Worm (Caenorhabditis elegans) whole organism, early embryonic: Measurements from ENCODE around the gene ZK105.6.

Experiments used
- B0310.2 ChIP-seq: sonication (generic microtip); optimal IDR thresholded peaks from 2 replicates; lab custom pipeline; 2016; ENCODE audit warnings: mild to moderate bottlenecking, missing genetic modification characterization, missing compliant biosample characterization
- aly-1 ChIP-seq: sonication (generic microtip); optimal IDR thresholded peaks from 2 replicates; lab custom pipeline; 2016; ENCODE audit warnings: missing genetic modification characterization, missing compliant biosample characterization
- ama-1 ChIP-seq: fragments of 150-350 bp; optimal IDR thresholded peaks from 2 replicates; lab custom pipeline; 2014
- ceh-13 ChIP-seq: fragments of 200-800 bp; sonication (Bioruptor generic); optimal IDR thresholded peaks from 2 replicates; lab custom pipeline; 2018; ENCODE audit warnings: mild to moderate bottlenecking, missing genetic modification characterization, missing compliant biosample characterization
- ets-7 ChIP-seq: sonication (generic microtip); optimal IDR thresholded peaks from 2 replicates; lab custom pipeline; 2016; ENCODE audit warnings: missing genotype, missing genetic modification characterization, missing compliant biosample characterization
- flt-1 ChIP-seq: fragments of 200-800 bp; sonication (Bioruptor generic); IDR thresholded peaks from 2 replicates; pipeline ENCODE4 v1.3.6; 2022; ENCODE audit warnings: missing genetic modification characterization, missing compliant biosample characterization
- hmbx-1 ChIP-seq: sonication (generic microtip); optimal IDR thresholded peaks from 2 replicates; lab custom pipeline; 2016; ENCODE audit warnings: mild to moderate bottlenecking, missing genetic modification characterization, missing compliant biosample characterization
- hnd-1 ChIP-seq: sonication (generic microtip); optimal IDR thresholded peaks from 2 replicates; lab custom pipeline; 2016; ENCODE audit warnings: missing genetic modification characterization, missing compliant biosample characterization
- tra-4 ChIP-seq: sonication (generic microtip); optimal IDR thresholded peaks from 2 replicates; lab custom pipeline; 2017; ENCODE audit warnings: missing genetic modification characterization, missing compliant biosample characterization

DNA sequence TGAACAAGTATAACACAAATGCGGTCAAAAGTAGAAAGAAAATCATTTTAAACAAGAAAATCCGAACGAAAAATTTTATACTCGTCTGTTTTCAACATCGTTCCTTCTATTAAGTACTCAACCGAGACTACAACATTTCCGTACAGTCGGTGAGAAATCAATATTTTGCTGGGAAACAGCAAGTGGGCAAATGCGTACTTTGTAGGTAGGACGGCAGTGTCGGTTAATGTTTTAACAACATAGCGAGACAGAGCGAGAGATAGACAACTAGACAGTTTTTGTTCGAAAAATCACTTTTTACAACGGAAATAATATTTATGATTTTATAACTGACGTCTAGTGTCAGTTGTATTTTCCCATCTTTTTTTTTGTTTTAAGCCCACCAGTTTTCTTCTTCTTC is 42.5 kb downstream of the ZK105.6 start, which contains the start of gene cyp-33A1:
- no peak for TF ChIP-seq ama-1
- TF ChIP-seq ceh-13 (GFP tag; lab: Kevin White, UChicago) = no peak
- TF ChIP-seq hmbx-1 = no peak
- no peak for TF ChIP-seq B0310.2 (tag; lab: Kevin White, UChicago)
- no peak for TF ChIP-seq tra-4
- no peak for TF ChIP-seq aly-1
- no peak for TF ChIP-seq ets-7 (tag; lab: Kevin White, UChicago)
- TF ChIP-seq hnd-1 (tag; lab: Kevin White, UChicago) = no peak
- TF ChIP-seq flt-1 (GFP tag; lab: Robert Waterston, UW) = no peak
